Fruit fly (Drosophila melanogaster) whole organism, embryonic: ENCODE measurements around the gene CG16749.

ENCODE experiments used
- Aef1 ChIP-seq: fragments of 200-800 bp; sonication (Bioruptor generic); IDR thresholded peaks from 3 replicates; pipeline ENCODE4 v1.3.6; 2022; ENCODE audit warnings: missing biosample characterization, missing genetic modification characterization
- Atf6 ChIP-seq: fragments of 200-800 bp; sonication (Bioruptor generic); IDR thresholded peaks from 2 replicates; pipeline ENCODE4 v1.3.6; 2022; ENCODE audit warnings: missing biosample characterization, missing genetic modification characterization
- CG12659 ChIP-seq: fragments of 200-800 bp; sonication (Bioruptor generic); optimal IDR thresholded peaks from 3 replicates; lab custom pipeline; 2017; ENCODE audit warnings: mild to moderate bottlenecking, missing biosample characterization, missing genetic modification reagents, missing genetic modification characterization
- CG13424 ChIP-seq: fragments of 200-800 bp; sonication (Bioruptor generic); optimal IDR thresholded peaks from 2 replicates; lab custom pipeline; 2019; ENCODE audit warnings: missing biosample characterization, mild to moderate bottlenecking, missing genetic modification characterization, moderate library complexity
- CG13775 ChIP-seq: fragments of 200-800 bp; sonication (Bioruptor generic); optimal IDR thresholded peaks from 3 replicates; lab custom pipeline; 2017; ENCODE audit warnings: missing biosample characterization, mild to moderate bottlenecking, missing genetic modification characterization
- CG14014 ChIP-seq: fragments of 200-800 bp; sonication (Bioruptor generic); IDR thresholded peaks from 2 replicates; pipeline ENCODE4 v1.3.6; 2022; ENCODE audit warnings: missing biosample characterization, missing genetic modification characterization
- CG14710 ChIP-seq: fragments of 200-800 bp; sonication (Bioruptor generic); optimal IDR thresholded peaks from 3 replicates; lab custom pipeline; 2019; ENCODE audit warnings: missing biosample characterization, mild to moderate bottlenecking, missing genetic modification characterization, moderate library complexity
- CG15011 ChIP-seq: fragments of 200-800 bp; sonication (Bioruptor generic); optimal IDR thresholded peaks from 3 replicates; lab custom pipeline; 2018; ENCODE audit warnings: missing biosample characterization, mild to moderate bottlenecking, missing genetic modification characterization
- CG15073 ChIP-seq: fragments of 200-800 bp; sonication (Bioruptor generic); optimal IDR thresholded peaks from 2 replicates; lab custom pipeline; 2016; ENCODE audit warnings: missing biosample characterization, missing genetic modification characterization
- CG17359 ChIP-seq: fragments of 200-800 bp; sonication (Bioruptor generic); optimal IDR thresholded peaks from 3 replicates; lab custom pipeline; 2018; ENCODE audit warnings: missing biosample characterization, mild to moderate bottlenecking, missing genetic modification characterization, moderate library complexity
- CG17568 ChIP-seq: fragments of 200-800 bp; sonication (Bioruptor generic); optimal IDR thresholded peaks from 2 replicates; lab custom pipeline; 2018; ENCODE audit warnings: missing biosample characterization, mild to moderate bottlenecking, missing genetic modification characterization, moderate library complexity
- CG17829 ChIP-seq: fragments of 200-800 bp; optimal IDR thresholded peaks from 2 replicates; lab custom pipeline; 2019; ENCODE audit warnings: missing biosample characterization, mild to moderate bottlenecking, missing genetic modification characterization, moderate library complexity
- CG18476 ChIP-seq: fragments of 200-800 bp; sonication (Bioruptor generic); optimal IDR thresholded peaks from 2 replicates; lab custom pipeline; 2016; ENCODE audit warnings: missing biosample characterization, mild to moderate bottlenecking, missing genetic modification characterization
- CG2875 ChIP-seq: fragments of 200-800 bp; sonication (Bioruptor generic); optimal IDR thresholded peaks from 2 replicates; lab custom pipeline; 2017; ENCODE audit warnings: missing biosample characterization, mild to moderate bottlenecking, missing genetic modification characterization, missing genetic modification reagents
- CG34376 ChIP-seq: fragments of 200-800 bp; sonication (Bioruptor generic); optimal IDR thresholded peaks from 2 replicates; lab custom pipeline; 2018; ENCODE audit warnings: missing biosample characterization, mild to moderate bottlenecking, missing genetic modification characterization
- CG3995 ChIP-seq: fragments of 200-800 bp; sonication (Bioruptor generic); optimal IDR thresholded peaks from 3 replicates; lab custom pipeline; 2016; ENCODE audit warnings: missing biosample characterization, missing genetic modification characterization
- CG4282 ChIP-seq: fragments of 200-800 bp; sonication (Bioruptor generic); optimal IDR thresholded peaks from 2 replicates; lab custom pipeline; 2016; ENCODE audit warnings: missing biosample characterization, missing genetic modification characterization
- CG6854 ChIP-seq: fragments of 200-800 bp; sonication (Bioruptor generic); optimal IDR thresholded peaks from 3 replicates; lab custom pipeline; 2017; ENCODE audit warnings: missing biosample characterization, mild to moderate bottlenecking, missing genetic modification characterization
- CG7271 ChIP-seq: fragments of 200-800 bp; sonication (Bioruptor generic); optimal IDR thresholded peaks from 2 replicates; lab custom pipeline; 2018; ENCODE audit warnings: missing biosample characterization, mild to moderate bottlenecking, missing genetic modification characterization, moderate library complexity
- CG7357 ChIP-seq: fragments of 200-800 bp; sonication (Bioruptor generic); IDR thresholded peaks from 3 replicates; pipeline ENCODE4 v1.3.6; 2022; ENCODE audit warnings: missing biosample characterization, missing genetic modification characterization
- CG8924 ChIP-seq: fragments of 200-800 bp; optimal IDR thresholded peaks from 3 replicates; lab custom pipeline; 2019; ENCODE audit warnings: missing biosample characterization, mild to moderate bottlenecking, missing genetic modification characterization, moderate library complexity
- CG9932 ChIP-seq: fragments of 200-800 bp; sonication (Bioruptor generic); IDR thresholded peaks from 2 replicates; pipeline ENCODE4 v1.3.6; 2022; ENCODE audit warnings: missing biosample characterization, missing genetic modification characterization
- Dad ChIP-seq: fragments of 200-800 bp; sonication (Bioruptor generic); optimal IDR thresholded peaks from 3 replicates; lab custom pipeline; 2016; ENCODE audit warnings: missing biosample characterization, missing genetic modification characterization
- Deaf1 ChIP-seq: fragments of 200-800 bp; optimal IDR thresholded peaks from 3 replicates; lab custom pipeline; 2019; ENCODE audit warnings: missing biosample characterization, mild to moderate bottlenecking, missing genetic modification characterization, moderate library complexity
- Dp ChIP-seq: fragments of 200-800 bp; sonication (Bioruptor generic); optimal IDR thresholded peaks from 2 replicates; lab custom pipeline; 2018; ENCODE audit warnings: missing biosample characterization, mild to moderate bottlenecking, missing genetic modification characterization, moderate library complexity
- Fer1 ChIP-seq: fragments of 200-800 bp; sonication (Bioruptor generic); optimal IDR thresholded peaks from 2 replicates; lab custom pipeline; 2017; ENCODE audit warnings: missing biosample characterization, mild to moderate bottlenecking, missing genetic modification characterization
- Fer3 ChIP-seq: fragments of 200-800 bp; sonication (Bioruptor generic); optimal IDR thresholded peaks from 2 replicates; lab custom pipeline; 2018; ENCODE audit warnings: missing biosample characterization, mild to moderate bottlenecking, missing genetic modification characterization, moderate library complexity
- HLH4C ChIP-seq: fragments of 200-800 bp; sonication (Bioruptor generic); IDR thresholded peaks from 3 replicates; pipeline ENCODE4 v1.3.6; 2022; ENCODE audit warnings: missing biosample characterization, missing genetic modification characterization; ENCODE audit not compliant: partially characterized antibody
- Hmr ChIP-seq: fragments of 200-800 bp; sonication (Bioruptor generic); optimal IDR thresholded peaks from 3 replicates; lab custom pipeline; 2017; ENCODE audit warnings: mild to moderate bottlenecking, missing biosample characterization, missing genetic modification reagents, missing genetic modification characterization
- MTF-1 ChIP-seq: fragments of 200-800 bp; sonication (Bioruptor generic); optimal IDR thresholded peaks from 2 replicates; lab custom pipeline; 2018; ENCODE audit warnings: missing biosample characterization, mild to moderate bottlenecking, missing genetic modification characterization, borderline replicate concordance
- Nf-YC ChIP-seq: fragments of 200-800 bp; optimal IDR thresholded peaks from 3 replicates; lab custom pipeline; 2019; ENCODE audit warnings: missing biosample characterization, mild to moderate bottlenecking, missing genetic modification characterization, moderate library complexity
- Rfx ChIP-seq: fragments of 200-800 bp; sonication (Bioruptor generic); IDR thresholded peaks from 2 replicates; pipeline ENCODE4 v1.3.6; 2022; ENCODE audit warnings: missing biosample characterization, missing genetic modification characterization
- Six4 ChIP-seq: fragments of 200-800 bp; sonication (Bioruptor generic); optimal IDR thresholded peaks from 2 replicates; lab custom pipeline; 2016; ENCODE audit warnings: missing biosample characterization, missing genetic modification characterization
- Sry-β ChIP-seq: fragments of 200-800 bp; sonication (Bioruptor generic); optimal IDR thresholded peaks from 2 replicates; lab custom pipeline; 2018; ENCODE audit warnings: missing biosample characterization, mild to moderate bottlenecking, missing genetic modification characterization, moderate library complexity
- ac ChIP-seq: fragments of 200-800 bp; sonication (Bioruptor generic); optimal IDR thresholded peaks from 3 replicates; lab custom pipeline; 2017; ENCODE audit warnings: missing biosample characterization, mild to moderate bottlenecking, missing genetic modification characterization
- bsh ChIP-seq, 2 experiments: fragments of 200-800 bp; sonication (Bioruptor generic); optimal IDR thresholded peaks; 2 replicates each; lab custom pipeline; 2017 to 2018; ENCODE audit warnings: mild to moderate bottlenecking in 2 of 2, missing biosample characterization in 2 of 2, missing genetic modification characterization in 2 of 2, moderate library complexity in 1 of 2
- dmrt99B ChIP-seq: fragments of 200-800 bp; sonication (Bioruptor generic); optimal IDR thresholded peaks from 2 replicates; lab custom pipeline; 2018; ENCODE audit warnings: missing biosample characterization, mild to moderate bottlenecking, missing genetic modification characterization, moderate library complexity
- gcm2 ChIP-seq: fragments of 200-800 bp; sonication (Bioruptor generic); optimal IDR thresholded peaks from 2 replicates; lab custom pipeline; 2016; ENCODE audit warnings: missing biosample characterization, missing genetic modification characterization
- gsb-n ChIP-seq: fragments of 200-800 bp; sonication (Bioruptor generic); optimal IDR thresholded peaks from 3 replicates; lab custom pipeline; 2018; ENCODE audit warnings: missing biosample characterization, mild to moderate bottlenecking, missing genetic modification characterization
- kah ChIP-seq: fragments of 200-800 bp; sonication (Bioruptor generic); optimal IDR thresholded peaks from 2 replicates; lab custom pipeline; 2018; ENCODE audit warnings: missing biosample characterization, mild to moderate bottlenecking, missing genetic modification characterization
- odd ChIP-seq: fragments of 200-800 bp; sonication (Bioruptor generic); optimal IDR thresholded peaks from 2 replicates; lab custom pipeline; 2017; ENCODE audit warnings: missing biosample characterization, mild to moderate bottlenecking, missing genetic modification characterization
- pho ChIP-seq: fragments of 200-800 bp; sonication (Bioruptor generic); optimal IDR thresholded peaks from 2 replicates; lab custom pipeline; 2016; ENCODE audit warnings: missing biosample characterization, missing genetic modification characterization
- prd ChIP-seq, 3 experiments: fragments of >200 bp in 2 of 3; fragments of 200-800 bp in 1 of 3; sonication (Bioruptor generic) in 1 of 3; optimal IDR thresholded peaks in 2 of 3; IDR thresholded peaks in 1 of 3; 2 replicates in 2 of 3; 3 replicates in 1 of 3; pipeline versions ENCODE4 v1.3.6 to Lab custom; 2017 to 2022; ENCODE audit warnings: missing biosample characterization in 1 of 3, missing genetic modification characterization in 1 of 3
- psq ChIP-seq: fragments of 200-800 bp; sonication (Bioruptor generic); optimal IDR thresholded peaks from 2 replicates; lab custom pipeline; 2017; ENCODE audit warnings: missing biosample characterization, missing genetic modification characterization
- schlank ChIP-seq: fragments of 200-800 bp; sonication (Bioruptor generic); optimal IDR thresholded peaks from 2 replicates; lab custom pipeline; 2018; ENCODE audit warnings: missing biosample characterization, mild to moderate bottlenecking, missing genetic modification characterization
- sqz ChIP-seq: fragments of 200-800 bp; sonication (Bioruptor generic); optimal IDR thresholded peaks from 3 replicates; lab custom pipeline; 2018; ENCODE audit warnings: missing biosample characterization, mild to moderate bottlenecking, missing genetic modification characterization
- tgo ChIP-seq: fragments of 200-800 bp; sonication (Bioruptor generic); IDR thresholded peaks from 3 replicates; pipeline ENCODE4 v1.3.6; 2022; ENCODE audit warnings: missing biosample characterization, missing genetic modification characterization
- wek ChIP-seq: fragments of 200-800 bp; sonication (Bioruptor generic); optimal IDR thresholded peaks from 3 replicates; lab custom pipeline; 2018; ENCODE audit warnings: missing biosample characterization, mild to moderate bottlenecking, missing genetic modification characterization, moderate library complexity

The CG16749 gene

dm6 chr3R:9342248-9342882, 10.7 kb upstream of the CG16749 start (continued):
- TF ChIP-seq Dp (no peak), Fer3 (tag; lab: Kevin White, UChicago) (peak; percentile 67), MTF-1 (peak; percentile 60), CG9932 (peak; percentile 11; the same call in 1 of the 2 replicates), CG15011 (GFP tag; lab: Kevin White, UChicago) (peak; percentile 56), Fer1 (GFP tag; lab: Kevin White, UChicago) (peak; percentile 80), wek (GFP tag; lab: Kevin White, UChicago) (peak; percentile 75), CG17568 (peak; percentile 48), Hmr (GFP tag; lab: Kevin White, UChicago) (peak; percentile 70), Deaf1 (tag; lab: Kevin White, UChicago) (peak; percentile 50), odd (peak; percentile 65), gsb-n (tag; lab: Kevin White, UChicago) (peak; percentile 61), HLH4C (GFP tag; lab: Robert Waterston, UW) (no peak), CG7271 (no peak), CG14710 (tag; lab: Kevin White, UChicago) (peak; percentile 56), CG13424 (peak; percentile 64), schlank (tag; lab: Kevin White, UChicago) (peak; percentile 39), sqz (GFP tag; lab: Kevin White, UChicago) (peak; percentile 68), Dad (GFP tag; lab: Kevin White, UChicago) (no peak), Aef1 (GFP tag; lab: Robert Waterston, UW) (no peak), Rfx (GFP tag; lab: Robert Waterston, UW) (peak; percentile 58), dmrt99B (tag; lab: Kevin White, UChicago) (peak; percentile 24), CG13775 (GFP tag; lab: Kevin White, UChicago) (peak; percentile 31), CG12659 (GFP tag; lab: Kevin White, UChicago) (peak; percentile 60), CG4282 (GFP tag; lab: Kevin White, UChicago) (no peak), CG18476 (GFP tag; lab: Kevin White, UChicago) (peak; percentile 19), CG6854 (GFP tag; lab: Kevin White, UChicago) (peak; percentile 61), ac (GFP tag; lab: Kevin White, UChicago) (peak; percentile 25), CG17359 (peak; percentile 67), CG17829 (tag; lab: Kevin White, UChicago) (peak; percentile 64), kah (GFP tag; lab: Kevin White, UChicago) (peak; percentile 70), CG3995 (GFP tag; lab: Kevin White, UChicago) (peak; percentile 10), bsh (GFP tag; optimal IDR thresholded peaks at IDR 0.05; lab: Kevin White, UChicago) (peak; percentile 32 to 50), Sry-β (peak; percentile 30), CG2875 (GFP tag; lab: Kevin White, UChicago) (peak; percentile 44), CG8924 (tag; lab: Kevin White, UChicago) (peak; percentile 76), CG15073 (GFP tag; lab: Kevin White, UChicago) (no peak), prd (optimal IDR thresholded peaks at IDR 0.05; lab: Kevin White, UChicago) (no peak), prd (GFP tag; IDR thresholded peaks at IDR 0.05; lab: Robert Waterston, UW) (no peak), tgo (GFP tag; lab: Robert Waterston, UW) (no peak), CG34376 (GFP tag; lab: Kevin White, UChicago) (peak; percentile 60), pho (GFP tag; lab: Kevin White, UChicago) (no peak), psq (GFP tag; lab: Kevin White, UChicago) (peak; percentile 33), CG7357 (GFP tag; lab: Robert Waterston, UW) (0 out of 3 replicates have a peak, but pooled peaks have one; percentile 9), Six4 (GFP tag; lab: Kevin White, UChicago) (peak; percentile 18), gcm2 (GFP tag; lab: Kevin White, UChicago) (no peak), Nf-YC (tag; lab: Kevin White, UChicago) (peak; percentile 57), CG14014 (GFP tag; lab: Robert Waterston, UW) (peak; percentile 11; the same call in 1 of the 2 replicates), Atf6 (GFP tag; lab: Robert Waterston, UW) (peak; percentile 53; the same call in 1 of the 2 replicates)
